Fruit fly (Drosophila melanogaster): Measurements from ENCODE around the gene lost.

lost gene

dm6 chr3R:4453213-4453956 is 50.5 kb downstream of the lost start (continued):
- TF ChIP-seq Dfd (GFP tag; optimal IDR thresholded peaks at IDR 0.05) (no peak), Side (GFP tag; optimal IDR thresholded peaks at IDR 0.05) (peak; percentile 14), trem (tag; optimal IDR thresholded peaks at IDR 0.05) (peak; percentile 5), en (GFP tag; optimal IDR thresholded peaks at IDR 0.05) (no peak), CG6272 (GFP tag; IDR thresholded peaks at IDR 0.05) (no peak), Sox100B (GFP tag; optimal IDR thresholded peaks at IDR 0.05) (no peak), luna (GFP tag; optimal IDR thresholded peaks at IDR 0.05) (no peak), Vsx1 (GFP tag; optimal IDR thresholded peaks at IDR 0.05) (no peak), ash1 (GFP tag; optimal IDR thresholded peaks at IDR 0.05) (no peak), CG4282 (GFP tag; optimal IDR thresholded peaks at IDR 0.05) (peak; percentile 13), Ets65A (GFP tag) (no peak), NC2α (GFP tag; optimal IDR thresholded peaks at IDR 0.05) (no peak), pnt (GFP tag; optimal IDR thresholded peaks at IDR 0.05) (no peak), Fer3 (tag; optimal IDR thresholded peaks at IDR 0.05) (no peak)

Data from whole organism, embryonic.